Fruit fly (Drosophila melanogaster) whole organism, embryonic: Measurements from ENCODE around the gene CG10311.

ENCODE experiments used
- Asciz ChIP-seq: fragments of 200-800 bp; sonication (Bioruptor generic); optimal IDR thresholded peaks from 2 replicates; lab custom pipeline; 2017; ENCODE audit warnings: missing biosample characterization, mild to moderate bottlenecking, missing genetic modification characterization, missing genetic modification reagents
- CG1024 ChIP-seq: fragments of 200-800 bp; sonication (Bioruptor generic); IDR thresholded peaks from 2 replicates; pipeline ENCODE4 v1.3.6; 2022; ENCODE audit warnings: missing biosample characterization, missing genetic modification characterization
- CG10274 ChIP-seq: fragments of 200-800 bp; sonication (Bioruptor generic); optimal IDR thresholded peaks from 3 replicates; lab custom pipeline; 2017; ENCODE audit warnings: missing biosample characterization, mild to moderate bottlenecking, missing genetic modification characterization
- CG11696 ChIP-seq: fragments of 200-800 bp; sonication (Bioruptor generic); IDR thresholded peaks from 2 replicates; pipeline ENCODE4 v1.3.6; 2022; ENCODE audit warnings: missing biosample characterization, missing genetic modification characterization
- CG12391 ChIP-seq: fragments of 200-800 bp; sonication (Bioruptor generic); optimal IDR thresholded peaks from 3 replicates; lab custom pipeline; 2018; ENCODE audit warnings: missing biosample characterization, mild to moderate bottlenecking, missing genetic modification characterization, moderate library complexity
- CG12769 ChIP-seq: fragments of 200-800 bp; sonication (Bioruptor generic); optimal IDR thresholded peaks from 2 replicates; lab custom pipeline; 2019; ENCODE audit warnings: missing biosample characterization, mild to moderate bottlenecking, missing genetic modification characterization, moderate library complexity
- CG13287 ChIP-seq: fragments of 200-800 bp; sonication (Bioruptor generic); IDR thresholded peaks from 2 replicates; pipeline ENCODE4 v1.3.6; 2022; ENCODE audit warnings: missing biosample characterization, missing genetic modification characterization; ENCODE audit not compliant: partially characterized antibody
- CG13424 ChIP-seq: fragments of 200-800 bp; sonication (Bioruptor generic); optimal IDR thresholded peaks from 2 replicates; lab custom pipeline; 2019; ENCODE audit warnings: missing biosample characterization, mild to moderate bottlenecking, missing genetic modification characterization, moderate library complexity
- CG14014 ChIP-seq: fragments of 200-800 bp; sonication (Bioruptor generic); IDR thresholded peaks from 2 replicates; pipeline ENCODE4 v1.3.6; 2022; ENCODE audit warnings: missing biosample characterization, missing genetic modification characterization
- CG15479 ChIP-seq: fragments of 200-800 bp; sonication (Bioruptor generic); optimal IDR thresholded peaks from 3 replicates; lab custom pipeline; 2019; ENCODE audit warnings: missing biosample characterization, mild to moderate bottlenecking, missing genetic modification characterization, moderate library complexity
- CG15514 ChIP-seq: fragments of 200-800 bp; sonication (Bioruptor generic); optimal IDR thresholded peaks from 3 replicates; lab custom pipeline; 2017; ENCODE audit warnings: missing biosample characterization, missing genetic modification characterization, mild to moderate bottlenecking, moderate library complexity, missing genetic modification reagents
- CG16815 ChIP-seq: fragments of 200-800 bp; sonication (Bioruptor generic); optimal IDR thresholded peaks from 3 replicates; lab custom pipeline; 2017; ENCODE audit warnings: missing biosample characterization, mild to moderate bottlenecking, missing genetic modification characterization
- CG17385 ChIP-seq: fragments of 200-800 bp; sonication (Bioruptor generic); optimal IDR thresholded peaks from 3 replicates; lab custom pipeline; 2018; ENCODE audit warnings: missing biosample characterization, mild to moderate bottlenecking, missing genetic modification characterization
- CG17912 ChIP-seq: fragments of 200-800 bp; sonication (Bioruptor generic); optimal IDR thresholded peaks from 2 replicates; lab custom pipeline; 2018; ENCODE audit warnings: missing biosample characterization, mild to moderate bottlenecking, missing genetic modification characterization
- CG3065 ChIP-seq: fragments of 200-800 bp; sonication (Bioruptor generic); optimal IDR thresholded peaks from 2 replicates; lab custom pipeline; 2016; ENCODE audit warnings: missing biosample characterization, missing genetic modification characterization
- CG5180 ChIP-seq: fragments of 200-800 bp; sonication (Bioruptor generic); optimal IDR thresholded peaks from 3 replicates; lab custom pipeline; 2017; ENCODE audit warnings: missing biosample characterization, missing genetic modification characterization, mild to moderate bottlenecking, moderate library complexity, missing genetic modification reagents
- CG6689 ChIP-seq: fragments of 200-800 bp; sonication (Bioruptor generic); IDR thresholded peaks from 2 replicates; pipeline ENCODE4 v1.3.6; 2022; ENCODE audit warnings: missing biosample characterization, missing genetic modification characterization
- CG9817 ChIP-seq: fragments of 200-800 bp; sonication (Bioruptor generic); optimal IDR thresholded peaks from 2 replicates; lab custom pipeline; 2018; ENCODE audit warnings: missing biosample characterization, mild to moderate bottlenecking, missing genetic modification characterization, moderate library complexity
- CG9876 ChIP-seq: fragments of 200-800 bp; sonication (Bioruptor generic); optimal IDR thresholded peaks from 2 replicates; lab custom pipeline; 2016; ENCODE audit warnings: missing biosample characterization, missing genetic modification characterization
- CoRest ChIP-seq: fragments of 200-800 bp; sonication (Bioruptor generic); optimal IDR thresholded peaks from 3 replicates; lab custom pipeline; 2018; ENCODE audit warnings: missing biosample characterization, mild to moderate bottlenecking, missing genetic modification characterization, moderate library complexity
- D19B ChIP-seq: fragments of 200-800 bp; sonication (Bioruptor generic); optimal IDR thresholded peaks from 2 replicates; lab custom pipeline; 2017; ENCODE audit warnings: missing biosample characterization, mild to moderate bottlenecking, missing genetic modification characterization
- Dip3 ChIP-seq: fragments of 200-800 bp; sonication (Bioruptor generic); optimal IDR thresholded peaks from 3 replicates; lab custom pipeline; 2016; ENCODE audit warnings: missing biosample characterization, missing genetic modification characterization
- Doc3 ChIP-seq: fragments of 200-800 bp; sonication (Bioruptor generic); IDR thresholded peaks from 3 replicates; pipeline ENCODE4 v1.3.6; 2022; ENCODE audit warnings: missing biosample characterization, missing genetic modification characterization; ENCODE audit not compliant: partially characterized antibody
- HLH4C ChIP-seq: fragments of 200-800 bp; sonication (Bioruptor generic); IDR thresholded peaks from 3 replicates; pipeline ENCODE4 v1.3.6; 2022; ENCODE audit warnings: missing biosample characterization, missing genetic modification characterization; ENCODE audit not compliant: partially characterized antibody
- Hand ChIP-seq: fragments of 200-800 bp; sonication (Bioruptor generic); optimal IDR thresholded peaks from 2 replicates; lab custom pipeline; 2017; ENCODE audit warnings: mild to moderate bottlenecking, missing biosample characterization, missing genetic modification reagents, missing genetic modification characterization
- Hmr ChIP-seq: fragments of 200-800 bp; sonication (Bioruptor generic); optimal IDR thresholded peaks from 3 replicates; lab custom pipeline; 2017; ENCODE audit warnings: mild to moderate bottlenecking, missing biosample characterization, missing genetic modification reagents, missing genetic modification characterization
- Pdp1 ChIP-seq, 2 experiments: fragments of 200-800 bp; sonication (Bioruptor generic); optimal IDR thresholded peaks; 3 replicates each; lab custom pipeline; 2016; ENCODE audit warnings: missing biosample characterization in 2 of 2, missing genetic modification characterization in 2 of 2, mild to moderate bottlenecking in 1 of 2, moderate library complexity in 1 of 2
- Ravus ChIP-seq: fragments of 200-800 bp; sonication (Bioruptor generic); IDR thresholded peaks from 2 replicates; pipeline ENCODE4 v1.3.6; 2022; ENCODE audit warnings: missing biosample characterization, missing genetic modification characterization
- Rx ChIP-seq: fragments of 200-800 bp; sonication (Bioruptor generic); IDR thresholded peaks from 2 replicates; pipeline ENCODE4 v1.3.6; 2022; ENCODE audit warnings: missing biosample characterization, missing genetic modification characterization
- cas ChIP-seq: fragments of 200-800 bp; sonication (Bioruptor generic); IDR thresholded peaks from 2 replicates; pipeline ENCODE4 v1.3.6; 2022; ENCODE audit warnings: missing biosample characterization, missing genetic modification characterization
- cato ChIP-seq: fragments of 200-800 bp; sonication (Bioruptor generic); optimal IDR thresholded peaks from 2 replicates; lab custom pipeline; 2016; ENCODE audit warnings: missing biosample characterization, missing genetic modification characterization, borderline replicate concordance
- crc ChIP-seq: fragments of 200-800 bp; sonication (Bioruptor generic); optimal IDR thresholded peaks from 2 replicates; lab custom pipeline; 2016; ENCODE audit warnings: missing biosample characterization, missing genetic modification characterization
- disco-r ChIP-seq: fragments of 200-800 bp; sonication (Bioruptor generic); optimal IDR thresholded peaks from 2 replicates; lab custom pipeline; 2016; ENCODE audit warnings: missing biosample characterization, missing genetic modification characterization
- dmrt11E ChIP-seq: fragments of 200-800 bp; sonication (Bioruptor generic); optimal IDR thresholded peaks from 3 replicates; lab custom pipeline; 2018; ENCODE audit warnings: missing biosample characterization, mild to moderate bottlenecking, missing genetic modification characterization, moderate library complexity
- en ChIP-seq: fragments of 200-800 bp; sonication (Bioruptor generic); optimal IDR thresholded peaks from 2 replicates; lab custom pipeline; 2016; ENCODE audit warnings: missing biosample characterization, missing genetic modification characterization
- fd3F ChIP-seq: fragments of 200-800 bp; sonication (Bioruptor generic); optimal IDR thresholded peaks from 2 replicates; lab custom pipeline; 2018; ENCODE audit warnings: missing biosample characterization, mild to moderate bottlenecking, missing genetic modification characterization, moderate library complexity
- lola ChIP-seq, 3 experiments: fragments of >200 bp in 2 of 3; fragments of 200-800 bp in 1 of 3; sonication (Bioruptor generic) in 1 of 3; optimal IDR thresholded peaks; 2 replicates each; lab custom pipeline; 2017 to 2019; ENCODE audit warnings: missing biosample characterization in 3 of 3, missing genetic modification characterization in 3 of 3, mild to moderate bottlenecking in 1 of 3, moderate library complexity in 1 of 3
- otp ChIP-seq: fragments of 200-800 bp; sonication (Bioruptor generic); IDR thresholded peaks from 3 replicates; pipeline ENCODE4, ENCODE4 v1.3.6; 2022; ENCODE audit warnings: missing biosample characterization, missing genetic modification characterization
- peb ChIP-seq: fragments of 200-800 bp; sonication (Bioruptor generic); IDR thresholded peaks from 2 replicates; pipeline ENCODE4 v1.3.6; 2022; ENCODE audit warnings: missing biosample characterization, missing genetic modification characterization
- pros ChIP-seq: fragments of 200-800 bp; sonication (Bioruptor generic); optimal IDR thresholded peaks from 3 replicates; lab custom pipeline; 2019; ENCODE audit warnings: missing biosample characterization, mild to moderate bottlenecking, missing genetic modification characterization, moderate library complexity
- pum ChIP-seq: fragments of 200-800 bp; sonication (Bioruptor generic); optimal IDR thresholded peaks from 2 replicates; lab custom pipeline; 2016; ENCODE audit warnings: missing biosample characterization, missing genetic modification characterization
- salm ChIP-seq: fragments of 200-800 bp; sonication (Bioruptor generic); optimal IDR thresholded peaks from 2 replicates; lab custom pipeline; 2018; ENCODE audit warnings: missing biosample characterization, mild to moderate bottlenecking, missing genetic modification characterization
- shn ChIP-seq: fragments of 200-800 bp; sonication (Bioruptor generic); optimal IDR thresholded peaks from 3 replicates; lab custom pipeline; 2016; ENCODE audit warnings: missing biosample characterization, missing genetic modification characterization
- stwl ChIP-seq: fragments of 200-800 bp; sonication (Bioruptor generic); optimal IDR thresholded peaks from 3 replicates; lab custom pipeline; 2018; ENCODE audit warnings: missing biosample characterization, mild to moderate bottlenecking, missing genetic modification characterization, moderate library complexity
- sug ChIP-seq: fragments of 200-800 bp; optimal IDR thresholded peaks from 2 replicates; lab custom pipeline; 2019; ENCODE audit warnings: missing biosample characterization, mild to moderate bottlenecking, missing genetic modification characterization, moderate library complexity
- ttk ChIP-seq: fragments of 200-800 bp; sonication (Bioruptor generic); IDR thresholded peaks from 2 replicates; pipeline ENCODE4 v2.1.2; 2022; ENCODE audit warnings: missing biosample characterization, missing genetic modification characterization
- tup ChIP-seq: fragments of 200-800 bp; sonication (Bioruptor generic); optimal IDR thresholded peaks from 2 replicates; lab custom pipeline; 2016; ENCODE audit warnings: missing biosample characterization, mild to moderate bottlenecking, missing genetic modification characterization, moderate library complexity
- unpg ChIP-seq: fragments of 200-800 bp; sonication (Bioruptor generic); optimal IDR thresholded peaks from 3 replicates; lab custom pipeline; 2018; ENCODE audit warnings: missing biosample characterization, mild to moderate bottlenecking, missing genetic modification characterization, moderate library complexity

Gene CG10311

DNA sequence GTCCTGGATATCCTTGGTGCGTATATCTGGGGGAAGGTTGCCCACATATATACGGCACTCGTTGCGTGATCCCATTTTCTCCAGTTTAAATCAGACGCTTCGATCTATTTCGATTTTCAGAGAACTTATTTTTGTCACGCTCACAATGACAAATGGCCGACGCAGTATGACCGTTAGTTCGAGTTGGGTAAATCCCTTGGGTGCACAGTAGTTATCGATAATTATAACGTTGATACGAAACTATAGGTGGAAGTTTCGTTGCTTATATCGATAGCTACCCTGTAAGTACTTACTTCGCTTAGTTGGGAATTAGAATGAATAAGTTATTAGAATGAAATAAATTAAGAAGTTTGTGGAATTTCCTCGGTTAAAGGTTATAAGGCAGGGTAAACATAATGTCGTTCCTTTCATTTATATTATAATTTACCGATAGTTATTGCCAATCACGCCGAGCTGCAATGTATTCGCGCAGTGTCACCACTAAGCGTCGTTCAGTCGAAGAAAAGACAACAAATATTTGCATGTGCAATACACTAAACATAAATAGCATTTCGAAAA is 14.9 kb downstream of the CG10311 start, which contains the start of the genes SF2 and pad (continued):
- TF ChIP-seq Pdp1 (GFP tag; optimal IDR thresholded peaks at IDR 0.05; lab: Kevin White, UChicago): peak; percentile 81 to 82
- peak; percentile 70 for TF ChIP-seq dmrt11E (tag; lab: Kevin White, UChicago)
- TF ChIP-seq pros (GFP tag; lab: Kevin White, UChicago): peak; percentile 15
- peak; percentile 58 for TF ChIP-seq disco-r (GFP tag; lab: Kevin White, UChicago)
- peak; percentile 47 for TF ChIP-seq CG3065
- peak; percentile 80 for TF ChIP-seq CG6689 (GFP tag; lab: Robert Waterston, UW)
- TF ChIP-seq CG13287 (GFP tag; lab: Robert Waterston, UW): peak; percentile 96
- no peak; the same call in 2 of the 3 replicates for TF ChIP-seq otp (GFP tag; lab: Robert Waterston, UW)
- TF ChIP-seq CG17385 (GFP tag; lab: Kevin White, UChicago): peak; percentile 61
- TF ChIP-seq tup (GFP tag; lab: Kevin White, UChicago): peak; percentile 12
- peak; percentile 94 for TF ChIP-seq HLH4C
- peak; percentile 36 for TF ChIP-seq salm
- no peak for TF ChIP-seq CG10274
- no peak; the same call in 1 of the 2 replicates for TF ChIP-seq ttk (GFP tag; lab: Robert Waterston, UW)
- peak; percentile 95 for TF ChIP-seq Doc3 (GFP tag; lab: Robert Waterston, UW)
- TF ChIP-seq Hmr (GFP tag; lab: Kevin White, UChicago): peak; percentile 79
- no peak for TF ChIP-seq CG11696 (GFP tag; lab: Robert Waterston, UW)
- peak; percentile 89 for TF ChIP-seq CoRest (tag; lab: Kevin White, UChicago)
- peak; percentile 82 for TF ChIP-seq CG9817 (tag; lab: Kevin White, UChicago)
- TF ChIP-seq CG16815: peak; percentile 61
- peak; percentile 42 for TF ChIP-seq Rx (GFP tag; lab: Robert Waterston, UW)
- TF ChIP-seq en (GFP tag; lab: Kevin White, UChicago): peak; percentile 44
- peak; percentile 52 for TF ChIP-seq unpg (GFP tag; lab: Kevin White, UChicago)
- peak; percentile 40 for TF ChIP-seq Asciz
- TF ChIP-seq CG13424 (tag; lab: Kevin White, UChicago): peak; percentile 84
- peak; percentile 62 for TF ChIP-seq stwl (tag; lab: Kevin White, UChicago)
- peak; percentile 65 for TF ChIP-seq fd3F (GFP tag; lab: Kevin White, UChicago)
- TF ChIP-seq CG15514 (GFP tag; lab: Kevin White, UChicago): peak; percentile 68
- TF ChIP-seq cato: peak; percentile 46
- no peak for TF ChIP-seq peb (GFP tag; lab: Robert Waterston, UW)
- peak; percentile 61 for TF ChIP-seq shn (GFP tag; lab: Kevin White, UChicago)
- peak; percentile 89 for TF ChIP-seq CG12391 (tag; lab: Kevin White, UChicago)
- TF ChIP-seq Hand (GFP tag; lab: Kevin White, UChicago): peak; percentile 42
- TF ChIP-seq CG5180 (GFP tag; lab: Kevin White, UChicago): peak; percentile 31
- TF ChIP-seq crc (GFP tag; lab: Kevin White, UChicago): peak; percentile 68
- TF ChIP-seq lola (GFP tag; optimal IDR thresholded peaks at IDR 0.05; lab: Kevin White, UChicago): peak in 1 of 3 experiments; percentile 80
- TF ChIP-seq CG15479 (GFP tag; lab: Kevin White, UChicago): no peak
- peak; percentile 88 for TF ChIP-seq sug (tag; lab: Kevin White, UChicago)
- TF ChIP-seq Dip3 (GFP tag; lab: Kevin White, UChicago): peak; percentile 73
- peak; percentile 68 for TF ChIP-seq CG14014 (GFP tag; lab: Robert Waterston, UW)
- TF ChIP-seq CG9876 (GFP tag; lab: Kevin White, UChicago): peak; percentile 61
- peak; percentile 5 for TF ChIP-seq CG17912 (GFP tag; lab: Kevin White, UChicago)
- peak; percentile 55 for TF ChIP-seq CG12769 (tag; lab: Kevin White, UChicago)
- peak; percentile 72 for TF ChIP-seq pum (GFP tag; lab: Kevin White, UChicago)
- peak; percentile 93 for TF ChIP-seq D19B (GFP tag; lab: Kevin White, UChicago)
- peak; percentile 29 for TF ChIP-seq Ravus (GFP tag; lab: Robert Waterston, UW)
- TF ChIP-seq cas (GFP tag; lab: Robert Waterston, UW): no peak
- 0 out of 2 replicates have a peak, but pooled peaks have one; percentile 29 for TF ChIP-seq CG1024
